Fruit fly (Drosophila melanogaster) whole organism, embryonic: ENCODE data around the gene CG31997.
A peak's percentile ranks its signal among the peaks of the same experiment; 100 is the strongest.

Source experiments
- Antp ChIP-seq: fragments of 200-800 bp; sonication (Bioruptor generic); optimal IDR thresholded peaks from 3 replicates; lab custom pipeline; 2016; ENCODE audit warnings: missing biosample characterization, missing genetic modification characterization
- Atf-2 ChIP-seq: fragments of 200-800 bp; sonication (Bioruptor generic); optimal IDR thresholded peaks from 2 replicates; lab custom pipeline; 2016; ENCODE audit warnings: missing biosample characterization, missing genetic modification characterization
- CG10431 ChIP-seq: fragments of 200-800 bp; sonication (Bioruptor generic); optimal IDR thresholded peaks from 3 replicates; lab custom pipeline; 2018; ENCODE audit warnings: missing biosample characterization, mild to moderate bottlenecking, missing genetic modification characterization
- CG12104 ChIP-seq: fragments of 200-800 bp; sonication (Bioruptor generic); optimal IDR thresholded peaks from 3 replicates; lab custom pipeline; 2016; ENCODE audit warnings: missing biosample characterization, missing genetic modification characterization
- CG14667 ChIP-seq: fragments of 200-800 bp; sonication (Bioruptor generic); IDR thresholded peaks from 2 replicates; pipeline ENCODE4 v1.3.6; 2022; ENCODE audit warnings: missing biosample characterization, missing genetic modification characterization
- CG15601 ChIP-seq: fragments of 200-800 bp; sonication (Bioruptor generic); optimal IDR thresholded peaks from 3 replicates; lab custom pipeline; 2019; ENCODE audit warnings: missing biosample characterization, mild to moderate bottlenecking, missing genetic modification characterization, moderate library complexity
- CG17568 ChIP-seq: fragments of 200-800 bp; sonication (Bioruptor generic); optimal IDR thresholded peaks from 2 replicates; lab custom pipeline; 2018; ENCODE audit warnings: missing biosample characterization, mild to moderate bottlenecking, missing genetic modification characterization, moderate library complexity
- CG31441 ChIP-seq: fragments of 200-800 bp; sonication (Bioruptor generic); IDR thresholded peaks from 2 replicates; pipeline ENCODE4 v1.3.6; 2022; ENCODE audit warnings: missing biosample characterization, missing genetic modification characterization
- CG34376 ChIP-seq: fragments of 200-800 bp; sonication (Bioruptor generic); optimal IDR thresholded peaks from 2 replicates; lab custom pipeline; 2018; ENCODE audit warnings: missing biosample characterization, mild to moderate bottlenecking, missing genetic modification characterization
- CG4854 ChIP-seq: fragments of 200-800 bp; sonication (Bioruptor generic); optimal IDR thresholded peaks from 2 replicates; lab custom pipeline; 2016; ENCODE audit warnings: missing biosample characterization, missing genetic modification characterization, inconsistent platforms
- CG5953 ChIP-seq: fragments of 200-800 bp; sonication (Bioruptor generic); IDR thresholded peaks from 2 replicates; pipeline ENCODE4 v1.3.6; 2022; ENCODE audit warnings: missing biosample characterization, missing genetic modification characterization
- CG6791 ChIP-seq: fragments of 200-800 bp; sonication (Bioruptor generic); IDR thresholded peaks from 3 replicates; pipeline ENCODE4 v1.3.6; 2022; ENCODE audit warnings: missing biosample characterization, missing genetic modification characterization; ENCODE audit not compliant: partially characterized antibody
- CG6813 ChIP-seq: fragments of 200-800 bp; sonication (Bioruptor generic); optimal IDR thresholded peaks from 2 replicates; lab custom pipeline; 2017; ENCODE audit warnings: missing biosample characterization, missing genetic modification characterization, mild to moderate bottlenecking, moderate library complexity, missing genetic modification reagents
- CG7839 ChIP-seq: fragments of 200-800 bp; sonication (Bioruptor generic); optimal IDR thresholded peaks from 3 replicates; lab custom pipeline; 2018; ENCODE audit warnings: missing biosample characterization, mild to moderate bottlenecking, missing genetic modification characterization, moderate library complexity
- CG8089 ChIP-seq: fragments of 200-800 bp; sonication (Bioruptor generic); optimal IDR thresholded peaks from 3 replicates; lab custom pipeline; 2016; ENCODE audit warnings: missing biosample characterization, missing genetic modification characterization
- CG9437 ChIP-seq: fragments of 200-800 bp; sonication (Bioruptor generic); optimal IDR thresholded peaks from 2 replicates; lab custom pipeline; 2018; ENCODE audit warnings: missing biosample characterization, mild to moderate bottlenecking, missing genetic modification characterization
- CTCF ChIP-seq: fragments of 200-800 bp; sonication (Bioruptor generic); optimal IDR thresholded peaks from 2 replicates; lab custom pipeline; 2017; ENCODE audit warnings: missing biosample characterization, mild to moderate bottlenecking, missing genetic modification characterization, moderate library complexity
- Dad ChIP-seq: fragments of 200-800 bp; sonication (Bioruptor generic); optimal IDR thresholded peaks from 3 replicates; lab custom pipeline; 2016; ENCODE audit warnings: missing biosample characterization, missing genetic modification characterization
- Dip3 ChIP-seq: fragments of 200-800 bp; sonication (Bioruptor generic); optimal IDR thresholded peaks from 3 replicates; lab custom pipeline; 2016; ENCODE audit warnings: missing biosample characterization, missing genetic modification characterization
- Dll ChIP-seq: fragments of 200-800 bp; sonication (Bioruptor generic); IDR thresholded peaks from 4 replicates; pipeline ENCODE4 v1.3.6; 2022; ENCODE audit warnings: missing biosample characterization, missing genetic modification characterization; ENCODE audit not compliant: partially characterized antibody
- Doc2 ChIP-seq: fragments of 200-800 bp; sonication (Bioruptor generic); IDR thresholded peaks from 2 replicates; pipeline ENCODE4 v1.3.6; 2022; ENCODE audit warnings: missing biosample characterization, missing genetic modification characterization
- Dp ChIP-seq: fragments of 200-800 bp; sonication (Bioruptor generic); optimal IDR thresholded peaks from 2 replicates; lab custom pipeline; 2018; ENCODE audit warnings: missing biosample characterization, mild to moderate bottlenecking, missing genetic modification characterization, moderate library complexity
- GATAe ChIP-seq: fragments of 200-800 bp; sonication (Bioruptor generic); conservative IDR thresholded peaks from 2 replicates; pipeline ENCODE4 v1.3.6; 2022; ENCODE audit warnings: missing biosample characterization, missing genetic modification characterization
- H2.0 ChIP-seq: fragments of 200-800 bp; sonication (Bioruptor generic); IDR thresholded peaks from 2 replicates; pipeline ENCODE4 v1.3.6; 2022; ENCODE audit warnings: missing biosample characterization, missing genetic modification characterization
- HLH3B ChIP-seq: fragments of 200-800 bp; sonication (Bioruptor generic); IDR thresholded peaks from 2 replicates; pipeline ENCODE4 v1.3.6; 2022; ENCODE audit warnings: missing biosample characterization, missing genetic modification characterization
- Hr51 ChIP-seq, 2 experiments: fragments of 200-800 bp; sonication (Bioruptor generic); optimal IDR thresholded peaks; 2 replicates in 1 of 2; 3 replicates in 1 of 2; lab custom pipeline; 2016 to 2018; ENCODE audit warnings: missing biosample characterization in 2 of 2, missing genetic modification characterization in 2 of 2, mild to moderate bottlenecking in 1 of 2, moderate library complexity in 1 of 2
- NfI ChIP-seq: fragments of 200-800 bp; sonication (Bioruptor generic); optimal IDR thresholded peaks from 3 replicates; lab custom pipeline; 2018; ENCODE audit warnings: missing biosample characterization, mild to moderate bottlenecking, missing genetic modification characterization, moderate library complexity
- Oli ChIP-seq: fragments of 200-800 bp; sonication (Bioruptor generic); optimal IDR thresholded peaks from 2 replicates; lab custom pipeline; 2018; ENCODE audit warnings: missing biosample characterization, mild to moderate bottlenecking, missing genetic modification characterization, moderate library complexity
- PHDP ChIP-seq: fragments of 200-800 bp; sonication (Bioruptor generic); optimal IDR thresholded peaks from 3 replicates; lab custom pipeline; 2018; ENCODE audit warnings: missing biosample characterization, mild to moderate bottlenecking, missing genetic modification characterization, moderate library complexity
- Usf ChIP-seq: fragments of 200-800 bp; sonication (Bioruptor generic); optimal IDR thresholded peaks from 2 replicates; lab custom pipeline; 2017; ENCODE audit warnings: missing genotype, missing biosample characterization, missing genetic modification characterization
- YL-1 ChIP-seq: fragments of 200-800 bp; sonication (Bioruptor generic); optimal IDR thresholded peaks from 3 replicates; lab custom pipeline; 2017; ENCODE audit warnings: missing biosample characterization, mild to moderate bottlenecking, missing genetic modification characterization
- ara ChIP-seq: fragments of 200-800 bp; sonication (Bioruptor generic); IDR thresholded peaks from 2 replicates; pipeline ENCODE4 v1.3.6; 2022; ENCODE audit warnings: missing biosample characterization, missing genetic modification characterization
- bcd ChIP-seq: fragments of 200-800 bp; sonication (Bioruptor generic); optimal IDR thresholded peaks from 2 replicates; lab custom pipeline; 2017; ENCODE audit warnings: missing biosample characterization, mild to moderate bottlenecking, missing genetic modification characterization
- ci ChIP-seq: fragments of 200-800 bp; sonication (Bioruptor generic); IDR thresholded peaks from 3 replicates; pipeline ENCODE4 v1.3.6; 2022; ENCODE audit warnings: missing biosample characterization, missing genetic modification characterization
- croc ChIP-seq: fragments of 200-800 bp; sonication (Bioruptor generic); conservative IDR thresholded peaks from 3 replicates; pipeline ENCODE4 v1.3.6; 2022; ENCODE audit warnings: missing biosample characterization, missing genetic modification characterization
- dan ChIP-seq: fragments of 200-800 bp; sonication (Bioruptor generic); IDR thresholded peaks from 2 replicates; pipeline ENCODE4 v1.3.6; 2022; ENCODE audit warnings: missing biosample characterization, missing genetic modification characterization
- en ChIP-seq: fragments of 200-800 bp; sonication (Bioruptor generic); optimal IDR thresholded peaks from 2 replicates; lab custom pipeline; 2016; ENCODE audit warnings: missing biosample characterization, missing genetic modification characterization
- esg ChIP-seq: fragments of 200-800 bp; sonication (Bioruptor generic); conservative IDR thresholded peaks from 2 replicates; pipeline ENCODE4 v1.3.6; 2022; ENCODE audit warnings: missing biosample characterization, missing genetic modification characterization
- eyg ChIP-seq: fragments of 200-800 bp; sonication (Bioruptor generic); optimal IDR thresholded peaks from 3 replicates; lab custom pipeline; 2016; ENCODE audit warnings: missing biosample characterization, missing genetic modification characterization
- fru ChIP-seq: fragments of >200 bp; optimal IDR thresholded peaks from 2 replicates; lab custom pipeline; 2017
- gro ChIP-seq: fragments of 200-800 bp; sonication (Bioruptor generic); optimal IDR thresholded peaks from 2 replicates; lab custom pipeline; 2016; ENCODE audit warnings: missing biosample characterization, missing genetic modification characterization
- luna ChIP-seq: fragments of 200-800 bp; sonication (Bioruptor generic); optimal IDR thresholded peaks from 2 replicates; lab custom pipeline; 2016; ENCODE audit warnings: missing biosample characterization, missing genetic modification characterization
- mirr ChIP-seq: fragments of 200-800 bp; sonication (Bioruptor generic); optimal IDR thresholded peaks from 3 replicates; lab custom pipeline; 2018; ENCODE audit warnings: missing biosample characterization, mild to moderate bottlenecking, missing genetic modification characterization
- nom ChIP-seq: fragments of 200-800 bp; sonication (Bioruptor generic); optimal IDR thresholded peaks from 2 replicates; lab custom pipeline; 2017; ENCODE audit warnings: missing biosample characterization, missing genetic modification characterization, mild to moderate bottlenecking, moderate library complexity, missing genetic modification reagents
- peb ChIP-seq: fragments of 200-800 bp; sonication (Bioruptor generic); IDR thresholded peaks from 2 replicates; pipeline ENCODE4 v1.3.6; 2022; ENCODE audit warnings: missing biosample characterization, missing genetic modification characterization
- salm ChIP-seq: fragments of 200-800 bp; sonication (Bioruptor generic); optimal IDR thresholded peaks from 2 replicates; lab custom pipeline; 2018; ENCODE audit warnings: missing biosample characterization, mild to moderate bottlenecking, missing genetic modification characterization
- sna ChIP-seq: fragments of 200-800 bp; sonication (Bioruptor generic); IDR thresholded peaks from 2 replicates; pipeline ENCODE4 v1.3.6; 2022; ENCODE audit warnings: missing biosample characterization, missing genetic modification characterization; ENCODE audit not compliant: partially characterized antibody
- sob ChIP-seq: fragments of 200-800 bp; sonication (Bioruptor generic); IDR thresholded peaks from 2 replicates; pipeline ENCODE4 v1.3.6; 2022; ENCODE audit warnings: missing biosample characterization, missing genetic modification characterization
- tio ChIP-seq: fragments of 200-800 bp; sonication (Bioruptor generic); optimal IDR thresholded peaks from 2 replicates; lab custom pipeline; 2017; ENCODE audit warnings: missing biosample characterization, missing genetic modification characterization, inconsistent platforms
- tna ChIP-seq: fragments of 200-800 bp; sonication (Bioruptor generic); IDR thresholded peaks from 2 replicates; pipeline ENCODE4 v1.3.6; 2022; ENCODE audit warnings: missing biosample characterization, missing genetic modification characterization; ENCODE audit not compliant: partially characterized antibody
- unpg ChIP-seq: fragments of 200-800 bp; sonication (Bioruptor generic); optimal IDR thresholded peaks from 3 replicates; lab custom pipeline; 2018; ENCODE audit warnings: missing biosample characterization, mild to moderate bottlenecking, missing genetic modification characterization, moderate library complexity
- yki ChIP-seq: fragments of >200 bp; optimal IDR thresholded peaks from 3 replicates; lab custom pipeline; 2018

CG31997 gene

dm6 chr4:131958-132623 is 23.8 kb downstream of the CG31997 start, which contains the start of gene anne (continued):
- TF ChIP-seq CG12104 (GFP tag; lab: Kevin White, UChicago) (no peak), Dll (no peak), Atf-2 (GFP tag; lab: Kevin White, UChicago) (no peak), tna (GFP tag; lab: Robert Waterston, UW) (no peak), peb (GFP tag; lab: Robert Waterston, UW) (no peak), sna (no peak), nom (GFP tag; lab: Kevin White, UChicago) (peak; percentile 10), gro (GFP tag; lab: Kevin White, UChicago) (no peak), tio (GFP tag; lab: Kevin White, UChicago) (no peak), Dip3 (no peak), CG15601 (tag; lab: Kevin White, UChicago) (peak; percentile 34), CG31441 (GFP tag; lab: Robert Waterston, UW) (no peak), CG7839 (no peak), HLH3B (GFP tag; lab: Robert Waterston, UW) (no peak), CG14667 (GFP tag; lab: Robert Waterston, UW) (no peak), en (GFP tag; lab: Kevin White, UChicago) (no peak), CG17568 (GFP tag; lab: Kevin White, UChicago) (no peak), Antp (GFP tag; lab: Kevin White, UChicago) (no peak), CG34376 (GFP tag; lab: Kevin White, UChicago) (no peak), Hr51 (GFP tag; optimal IDR thresholded peaks at IDR 0.05; lab: Kevin White, UChicago) (no peak), Usf (GFP tag; lab: Kevin White, UChicago) (no peak), salm (tag; lab: Kevin White, UChicago) (no peak), unpg (GFP tag; lab: Kevin White, UChicago) (peak; percentile 1), CG6813 (GFP tag; lab: Kevin White, UChicago) (no peak), PHDP (no peak), yki (lab: Kevin White, UChicago) (no peak), ara (GFP tag; lab: Robert Waterston, UW) (no peak), sob (GFP tag; lab: Robert Waterston, UW) (no peak), CG10431 (peak; percentile 23), CG6791 (GFP tag; lab: Robert Waterston, UW) (no peak), croc (GFP tag; lab: Robert Waterston, UW) (no peak), Doc2 (GFP tag; lab: Robert Waterston, UW) (no peak), fru (lab: Kevin White, UChicago) (no peak), Dp (GFP tag; lab: Kevin White, UChicago) (peak; percentile 5), GATAe (no peak), dan (GFP tag; lab: Robert Waterston, UW) (no peak), NfI (GFP tag; lab: Kevin White, UChicago) (no peak), CTCF (GFP tag; lab: Kevin White, UChicago) (no peak), CG4854 (GFP tag; lab: Kevin White, UChicago) (no peak), CG5953 (GFP tag; lab: Robert Waterston, UW) (no peak), eyg (GFP tag; lab: Kevin White, UChicago) (no peak), Dad (GFP tag; lab: Kevin White, UChicago) (no peak), H2.0 (GFP tag; lab: Robert Waterston, UW) (no peak), YL-1 (no peak), CG9437 (GFP tag; lab: Kevin White, UChicago) (no peak), Oli (tag; lab: Kevin White, UChicago) (no peak), luna (GFP tag; lab: Kevin White, UChicago) (no peak), mirr (GFP tag; lab: Kevin White, UChicago) (no peak), bcd (GFP tag; lab: Kevin White, UChicago) (no peak), ci (GFP tag; lab: Robert Waterston, UW) (no peak), esg (GFP tag; lab: Robert Waterston, UW) (no peak), CG8089 (GFP tag; lab: Kevin White, UChicago) (peak; percentile 80)
